Worm (Caenorhabditis elegans): ENCODE results near the gene fbxa-185.

The fbxa-185 gene

ce11 chrV:17301375-17301774 lies 30.1 kb upstream of the fbxa-185 start, which contains the start of gene K10G4.5:
TSS of gene K10G4.5 (minus strand) at chrV:17301475.
- TF ChIP-seq lin-13 (tag; optimal IDR thresholded peaks at IDR 0.05) (no peak), ceh-83 (GFP tag; optimal IDR thresholded peaks at IDR 0.05) (no peak)

- no peak for TF ChIP-seq lin-32 (GFP tag; optimal IDR thresholded peaks at IDR 0.05)
- TF ChIP-seq lsy-2 (tag; optimal IDR thresholded peaks at IDR 0.05): no peak
- no peak for TF ChIP-seq bed-3 (GFP tag; optimal IDR thresholded peaks at IDR 0.05)
- TF ChIP-seq elt-3 (tag; optimal IDR thresholded peaks at IDR 0.05): no peak
- TF ChIP-seq blmp-1 (tag; optimal IDR thresholded peaks at IDR 0.05): no peak
- no peak for TF ChIP-seq zip-8 (tag; optimal IDR thresholded peaks at IDR 0.05)
- TF ChIP-seq unc-62 (GFP tag; optimal IDR thresholded peaks at IDR 0.05): no peak
- no peak for TF ChIP-seq unc-120 (tag; optimal IDR thresholded peaks at IDR 0.05; ENCODE audit: poor library complexity, severe bottlenecking)
- no peak for TF ChIP-seq M03D4.4 (tag; optimal IDR thresholded peaks at IDR 0.05)
- no peak for TF ChIP-seq mab-5 (tag; optimal IDR thresholded peaks at IDR 0.05)
- TF ChIP-seq snpc-4 (tag; optimal IDR thresholded peaks at IDR 0.05): no peak
- TF ChIP-seq ham-2 (GFP tag; optimal IDR thresholded peaks at IDR 0.05): no peak
Measured at ce11 chrV:17302754-17303153, 28.7 kb upstream of the fbxa-185 start, which contains the start of gene sri-70. TSS of gene sri-70 (plus strand) at chrV:17303054.

ce11 chrV:17303392-17303791 lies 28.0 kb upstream of the fbxa-185 start:
- TF ChIP-seq ceh-83 (GFP tag; optimal IDR thresholded peaks at IDR 0.05): no peak
- no peak for TF ChIP-seq nhr-76 (tag; optimal IDR thresholded peaks at IDR 0.05)

ce11 chrV:17307926-17308325 lies 23.5 kb upstream of the fbxa-185 start:
- TF ChIP-seq drap-1 (GFP tag; optimal IDR thresholded peaks at IDR 0.05) (no peak), ceh-43 (GFP tag; optimal IDR thresholded peaks at IDR 0.05) (no peak), bed-3 (GFP tag; optimal IDR thresholded peaks at IDR 0.05) (no peak), mab-5 (tag; optimal IDR thresholded peaks at IDR 0.05) (no peak), ceh-39 (tag; optimal IDR thresholded peaks at IDR 0.05) (no peak), lin-32 (GFP tag; optimal IDR thresholded peaks at IDR 0.05) (no peak), zip-8 (tag; optimal IDR thresholded peaks at IDR 0.05) (no peak), tbx-8 (GFP tag; optimal IDR thresholded peaks at IDR 0.05) (no peak), nhr-76 (tag; optimal IDR thresholded peaks at IDR 0.05) (no peak), lin-13 (tag; optimal IDR thresholded peaks at IDR 0.05) (no peak), ztf-11 (tag; optimal IDR thresholded peaks at IDR 0.05) (no peak), nhr-12 (tag; optimal IDR thresholded peaks at IDR 0.05) (no peak), nhr-2 (tag; optimal IDR thresholded peaks at IDR 0.05) (no peak)

ce11 chrV:17312386-17312785 lies 19.1 kb upstream of the fbxa-185 start, which contains the start of gene Y61B8B.3:
TSS of gene Y61B8B.3 (minus strand) at chrV:17312486.
- TF ChIP-seq ceh-43 (GFP tag; optimal IDR thresholded peaks at IDR 0.05) (no peak), ztf-11 (tag; optimal IDR thresholded peaks at IDR 0.05) (no peak), bed-3 (GFP tag; optimal IDR thresholded peaks at IDR 0.05) (no peak), flh-1 (GFP tag; optimal IDR thresholded peaks at IDR 0.05) (no peak), mep-1 (tag; optimal IDR thresholded peaks at IDR 0.05) (no peak), M03D4.4 (tag; optimal IDR thresholded peaks at IDR 0.05) (no peak), zip-8 (tag; optimal IDR thresholded peaks at IDR 0.05) (no peak)

- TF ChIP-seq unc-120 (tag; optimal IDR thresholded peaks at IDR 0.05; ENCODE audit: poor library complexity, severe bottlenecking) (no peak), ceh-83 (GFP tag; optimal IDR thresholded peaks at IDR 0.05) (no peak), flh-1 (GFP tag; optimal IDR thresholded peaks at IDR 0.05) (no peak), blmp-1 (tag; optimal IDR thresholded peaks at IDR 0.05) (no peak), snpc-4 (tag; optimal IDR thresholded peaks at IDR 0.05) (no peak), lsy-2 (tag; optimal IDR thresholded peaks at IDR 0.05) (no peak), hlh-1 (tag; optimal IDR thresholded peaks at IDR 0.05) (no peak), cnd-1 (tag; optimal IDR thresholded peaks at IDR 0.05) (no peak), nhr-28 (tag; optimal IDR thresholded peaks at IDR 0.05) (no peak), mls-2 (tag; optimal IDR thresholded peaks at IDR 0.05) (no peak), lin-32 (GFP tag; optimal IDR thresholded peaks at IDR 0.05) (no peak)
Measured at ce11 chrV:17315063-17315462, 16.4 kb upstream of the fbxa-185 start, which contains the start of gene F31E9.6. TSS of gene F31E9.6 (minus strand) at chrV:17315153.

- TF ChIP-seq ceh-43 (GFP tag; optimal IDR thresholded peaks at IDR 0.05) (no peak), sptf-1 (tag; optimal IDR thresholded peaks at IDR 0.05) (no peak), ceh-83 (GFP tag; optimal IDR thresholded peaks at IDR 0.05) (no peak), tbx-8 (GFP tag; optimal IDR thresholded peaks at IDR 0.05) (no peak), mab-5 (tag; optimal IDR thresholded peaks at IDR 0.05) (no peak), nhr-12 (tag; optimal IDR thresholded peaks at IDR 0.05) (no peak), blmp-1 (tag; optimal IDR thresholded peaks at IDR 0.05) (no peak), ces-1 (GFP tag; optimal IDR thresholded peaks at IDR 0.05) (no peak), drap-1 (GFP tag; optimal IDR thresholded peaks at IDR 0.05) (no peak), lin-32 (GFP tag; optimal IDR thresholded peaks at IDR 0.05) (no peak), pha-4 (tag; optimal IDR thresholded peaks at IDR 0.05) (no peak), flh-1 (GFP tag; optimal IDR thresholded peaks at IDR 0.05) (no peak), nhr-28 (tag; optimal IDR thresholded peaks at IDR 0.05) (no peak), unc-39 (tag; optimal IDR thresholded peaks at IDR 0.05) (no peak), nhr-2 (tag; optimal IDR thresholded peaks at IDR 0.05) (no peak), unc-62 (GFP tag; optimal IDR thresholded peaks at IDR 0.05) (no peak), snpc-4 (tag; optimal IDR thresholded peaks at IDR 0.05) (no peak), zip-8 (tag; optimal IDR thresholded peaks at IDR 0.05) (no peak), lsy-2 (tag; optimal IDR thresholded peaks at IDR 0.05) (no peak), ham-2 (GFP tag; optimal IDR thresholded peaks at IDR 0.05) (no peak)
Measured at ce11 chrV:17317297-17317696, 14.1 kb upstream of the fbxa-185 start.

Measured in whole organism, mixed stage, embryonic.